Fruit fly (Drosophila melanogaster): ENCODE results near the gene CG11596.
A peak's percentile ranks its signal among the peaks of the same experiment; 100 is the strongest.

DNA sequence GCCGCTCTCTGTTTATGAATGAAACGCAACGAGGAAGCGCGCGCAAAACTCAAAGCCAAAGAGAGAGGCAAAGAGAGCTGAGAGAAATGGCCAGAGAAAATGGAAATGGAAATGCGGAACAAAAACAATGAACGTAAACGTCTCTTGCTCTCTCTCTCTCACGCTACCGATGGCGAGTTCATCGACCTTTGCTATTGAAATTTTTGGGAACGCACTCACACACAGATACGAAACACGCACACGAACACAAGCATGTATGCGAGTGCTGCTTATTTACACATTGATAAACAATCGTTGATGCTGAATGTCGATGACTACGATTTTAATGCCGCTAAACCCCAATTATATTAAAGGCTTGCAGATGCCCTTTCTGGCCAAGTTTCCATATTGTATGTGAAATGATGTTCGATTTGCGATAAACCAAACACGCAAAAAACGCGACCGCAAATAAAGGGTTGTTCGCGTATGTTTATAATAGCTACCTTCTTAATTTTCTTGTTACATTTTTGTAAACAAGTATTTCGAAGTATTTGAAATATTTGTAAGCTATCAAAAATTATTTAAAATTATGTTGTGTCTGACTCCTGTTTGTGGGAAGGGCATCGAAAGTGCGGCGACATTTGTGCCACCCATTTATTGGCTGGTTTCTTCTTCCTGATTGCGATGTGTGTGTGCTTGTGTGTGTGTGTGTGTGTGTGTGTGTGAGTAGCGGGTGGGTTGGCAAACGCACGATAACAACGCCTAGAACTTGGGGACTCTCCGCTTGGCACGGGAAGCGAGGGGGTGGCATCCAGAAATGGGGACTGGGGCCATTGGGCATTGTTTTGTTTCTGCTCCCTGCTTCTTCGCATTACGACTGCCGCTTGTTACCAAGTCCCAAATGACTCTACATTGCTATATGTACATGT is 16.1 kb downstream of the CG11596 start:
- no peak for TF ChIP-seq psq (optimal IDR thresholded peaks at IDR 0.05)
- peak; percentile 69 for TF ChIP-seq Dll (optimal IDR thresholded peaks at IDR 0.05)

Measured in whole organism.